Worm (Caenorhabditis elegans) whole organism, dauer: ENCODE measurements around the gene F37A4.2.

Source experiments
- unc-62 ChIP-seq: sonication (generic microtip); optimal IDR thresholded peaks from 2 replicates; lab custom pipeline; 2017; ENCODE audit warnings: missing biosample characterization, missing genetic modification reagents, missing genetic modification characterization

Gene F37A4.2

ce11 chrIII:6722208-6722679 is at the start of gene F37A4.2, which contains the start of gene bath-41:
Gene F37A4.2, plus strand, starts transcription at chrIII:6722454.
Gene bath-41, minus strand, starts transcription at chrIII:6722258.
- no peak for TF ChIP-seq unc-62 (GFP tag; lab: Kevin White, UChicago)

ce11 chrIII:6675460-6675859 is 46.8 kb upstream of the F37A4.2 start, which contains the start of gene rbf-1:
Gene rbf-1, plus strand, starts transcription at chrIII:6675760.
- TF ChIP-seq unc-62 (GFP tag; lab: Kevin White, UChicago), result no peak

ce11 chrIII:6677304-6677703 is 45.0 kb upstream of the F37A4.2 start:
- TF ChIP-seq unc-62 (GFP tag; lab: Kevin White, UChicago), result no peak

ce11 chrIII:6679323-6679722 is 42.9 kb upstream of the F37A4.2 start:
- no peak for TF ChIP-seq unc-62 (GFP tag; lab: Kevin White, UChicago)

ce11 chrIII:6680963-6681362 is 41.3 kb upstream of the F37A4.2 start:
- TF ChIP-seq unc-62 (GFP tag; lab: Kevin White, UChicago), result no peak

- TF ChIP-seq unc-62 (GFP tag; lab: Kevin White, UChicago), result no peak
These were observed 40.5 kb upstream of the F37A4.2 start for ce11 chrIII:6681790-6682189.

ce11 chrIII:6690490-6690889 is 31.8 kb upstream of the F37A4.2 start:
- no peak for TF ChIP-seq unc-62 (GFP tag; lab: Kevin White, UChicago)

ce11 chrIII:6693285-6693684 is 29.0 kb upstream of the F37A4.2 start:
- TF ChIP-seq unc-62 (GFP tag; lab: Kevin White, UChicago), result no peak

ce11 chrIII:6695189-6695588 is 27.1 kb upstream of the F37A4.2 start:
- no peak for TF ChIP-seq unc-62 (GFP tag; lab: Kevin White, UChicago)

- no peak for TF ChIP-seq unc-62 (GFP tag; lab: Kevin White, UChicago)
These were observed 16.7 kb upstream of the F37A4.2 start, which contains the start of gene F37A4.6 for ce11 chrIII:6705515-6705914. Gene F37A4.6, plus strand, starts transcription at chrIII:6705815.

- no peak for TF ChIP-seq unc-62 (GFP tag; lab: Kevin White, UChicago)
These were observed 12.3 kb upstream of the F37A4.2 start, which contains the start of gene isw-1 for ce11 chrIII:6709983-6710382. Gene isw-1, minus strand, starts transcription at chrIII:6710100.

- no peak for TF ChIP-seq unc-62 (GFP tag; lab: Kevin White, UChicago)
These were observed 10.7 kb upstream of the F37A4.2 start, which contains the start of gene F37A4.5 for ce11 chrIII:6711590-6711989. Gene F37A4.5, plus strand, starts transcription at chrIII:6711890.

ce11 chrIII:6713266-6713665 is 9.0 kb upstream of the F37A4.2 start, which contains the start of gene F37A4.4:
Gene F37A4.4, plus strand, starts transcription at chrIII:6713566.
- TF ChIP-seq unc-62 (GFP tag; lab: Kevin White, UChicago), result no peak

ce11 chrIII:6718270-6718669 is 4.0 kb upstream of the F37A4.2 start, which contains the start of gene F37A4.3:
Gene F37A4.3, plus strand, starts transcription at chrIII:6718570.
- TF ChIP-seq unc-62 (GFP tag; lab: Kevin White, UChicago), result no peak

- no peak for TF ChIP-seq unc-62 (GFP tag; lab: Kevin White, UChicago)
These were observed 835 bp downstream of the F37A4.2 start, which contains the start of gene F37A4.1 for ce11 chrIII:6723089-6723488. Gene F37A4.1, plus strand, starts transcription at chrIII:6723389.

ce11 chrIII:6725489-6725888 is 3.2 kb downstream of the F37A4.2 start, which contains the start of gene wdr-4:
Gene wdr-4, plus strand, starts transcription at chrIII:6725789.
- TF ChIP-seq unc-62 (GFP tag; lab: Kevin White, UChicago), result no peak

ce11 chrIII:6730185-6730850 is 8.1 kb downstream of the F37A4.2 start, which contains the start of the genes Y102E9.5 and odr-4:
Gene Y102E9.5, minus strand, starts transcription at chrIII:6730285.
Gene odr-4, plus strand, starts transcription at chrIII:6730800.
- TF ChIP-seq unc-62 (GFP tag; lab: Kevin White, UChicago), result no peak
